Worm (Caenorhabditis elegans): Measurements from ENCODE around the gene ins-17.

- TF ChIP-seq W03F9.2 (tag; optimal IDR thresholded peaks at IDR 0.05) (no peak), dao-5 (tag; optimal IDR thresholded peaks at IDR 0.05) (no peak)
Measured at ce11 chrIII:4454919-4455318, 22.5 kb downstream of the ins-17 start.
